Worm (Caenorhabditis elegans): ENCODE measurements around the gene C06A1.7.

DNA sequence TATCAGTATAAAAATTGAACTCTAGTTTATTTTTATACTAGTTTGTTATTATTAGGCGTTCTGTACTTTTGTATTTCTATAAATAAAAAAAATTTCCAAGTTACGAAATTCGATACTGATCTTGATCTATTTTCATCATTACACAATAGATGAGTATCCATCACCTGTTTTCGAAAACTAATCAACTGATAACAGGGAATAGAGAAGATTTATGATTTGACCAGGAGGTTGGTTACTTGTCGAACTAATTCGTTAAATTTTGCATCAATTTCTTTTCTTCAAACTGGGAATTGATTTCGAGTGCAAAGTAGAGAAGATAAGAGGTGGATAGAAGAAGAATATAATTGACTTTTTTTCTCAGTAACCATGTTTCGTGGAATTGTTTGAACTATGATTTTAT lies 49.3 kb upstream of the C06A1.7 start:
- TF ChIP-seq elt-1 (tag; optimal IDR thresholded peaks at IDR 0.05) = no peak
- TF ChIP-seq unc-39 (tag; optimal IDR thresholded peaks at IDR 0.05) = no peak
- no peak for TF ChIP-seq mbf-1 (tag; optimal IDR thresholded peaks at IDR 0.05)

Data from whole organism, L2 larva.